Fruit fly (Drosophila melanogaster): ENCODE data around the gene CG33700.
A peak's percentile ranks its signal among the peaks of the same experiment; 100 is the strongest.

The CG33700 gene

dm6 chr3L:9556666-9557065 is 31.3 kb upstream of the CG33700 start (continued):
- no peak for TF ChIP-seq dm (GFP tag; optimal IDR thresholded peaks at IDR 0.05)
- TF ChIP-seq CG8089 (GFP tag; optimal IDR thresholded peaks at IDR 0.05): no peak
- no peak for TF ChIP-seq CG2129 (GFP tag; IDR thresholded peaks at IDR 0.05; ENCODE audit: partially characterized antibody)
- no peak for TF ChIP-seq crol (GFP tag; IDR thresholded peaks at IDR 0.05)
- no peak for TF ChIP-seq Xbp1 (GFP tag; optimal IDR thresholded peaks at IDR 0.05)
- no peak for TF ChIP-seq HLH4C (GFP tag; IDR thresholded peaks at IDR 0.05; ENCODE audit: partially characterized antibody)
- TF ChIP-seq CG10543 (GFP tag; optimal IDR thresholded peaks at IDR 0.05): peak; percentile 50
- TF ChIP-seq B-H1 (GFP tag; IDR thresholded peaks at IDR 0.05): no peak
- TF ChIP-seq CG12236 (GFP tag; optimal IDR thresholded peaks at IDR 0.05): no peak
- TF ChIP-seq lola (GFP tag; optimal IDR thresholded peaks at IDR 0.05): no peak
- peak; percentile 58 for TF ChIP-seq cwo (GFP tag; optimal IDR thresholded peaks at IDR 0.05)
- TF ChIP-seq CG2889 (GFP tag; IDR thresholded peaks at IDR 0.05): no peak
- no peak for TF ChIP-seq esg (GFP tag; conservative IDR thresholded peaks at IDR 0.05)
- TF ChIP-seq Hr3 (GFP tag; optimal IDR thresholded peaks at IDR 0.05): no peak
- no peak for TF ChIP-seq GATAe (GFP tag; conservative IDR thresholded peaks at IDR 0.05)
- no peak for TF ChIP-seq CG1024 (GFP tag; IDR thresholded peaks at IDR 0.05)
- no peak for TF ChIP-seq Asciz (GFP tag; optimal IDR thresholded peaks at IDR 0.05)

- peak; percentile 36; the same call in 1 of the 2 replicates for TF ChIP-seq Drgx (GFP tag; IDR thresholded peaks at IDR 0.05)
- no peak for TF ChIP-seq CG13123 (GFP tag; optimal IDR thresholded peaks at IDR 0.05)
- peak; percentile 51 for TF ChIP-seq sens (GFP tag)
- TF ChIP-seq CG16813 (GFP tag; IDR thresholded peaks at IDR 0.05; ENCODE audit: partially characterized antibody): no peak
Observed at dm6 chr3L:9555004-9555403, 29.7 kb upstream of the CG33700 start.

dm6 chr3L:9552190-9552809 is 27.0 kb upstream of the CG33700 start:
- TF ChIP-seq hkb (optimal IDR thresholded peaks at IDR 0.05) (no peak), hkb (GFP tag; IDR thresholded peaks at IDR 0.05) (peak; percentile 37), pfk (GFP tag; optimal IDR thresholded peaks at IDR 0.05) (no peak), prd (optimal IDR thresholded peaks at IDR 0.05) (no peak), prd (GFP tag; IDR thresholded peaks at IDR 0.05) (peak; percentile 38; the same call in 1 of the 3 replicates), D19B (GFP tag; optimal IDR thresholded peaks at IDR 0.05) (no peak), CG15269 (tag; optimal IDR thresholded peaks at IDR 0.05) (peak; percentile 49), grau (tag; optimal IDR thresholded peaks at IDR 0.05) (peak; percentile 74), CG11695 (GFP tag; IDR thresholded peaks at IDR 0.05) (0 out of 3 replicates have a peak, but pooled peaks have one; percentile 19), CG14441 (GFP tag; IDR thresholded peaks at IDR 0.05) (peak; percentile 38), CG4360 (GFP tag; IDR thresholded peaks at IDR 0.05) (no peak), CG12219 (GFP tag; optimal IDR thresholded peaks at IDR 0.05) (peak; percentile 7), phol (tag; optimal IDR thresholded peaks at IDR 0.05) (peak; percentile 0), p53 (GFP tag; optimal IDR thresholded peaks at IDR 0.05) (no peak), CG11247 (GFP tag; IDR thresholded peaks at IDR 0.05) (0 out of 2 replicates have a peak, but pooled peaks have one; percentile 5), Sox102F (GFP tag; optimal IDR thresholded peaks at IDR 0.05) (peak; percentile 60), Sin3A (optimal IDR thresholded peaks at IDR 0.05) (no peak), CG34422 (GFP tag; IDR thresholded peaks at IDR 0.05) (0 out of 3 replicates have a peak, but pooled peaks have one; percentile 40), Mrtf (GFP tag; IDR thresholded peaks at IDR 0.05) (peak; percentile 47; the same call in 1 of the 3 replicates), nau (GFP tag; optimal IDR thresholded peaks at IDR 0.05) (no peak), CG5180 (GFP tag; optimal IDR thresholded peaks at IDR 0.05) (no peak), CG10366 (GFP tag; IDR thresholded peaks at IDR 0.05) (0 out of 2 replicates have a peak, but pooled peaks have one; percentile 25), CG5245 (GFP tag; optimal IDR thresholded peaks at IDR 0.05) (no peak), CG11504 (tag; optimal IDR thresholded peaks at IDR 0.05) (peak; percentile 54), Xbp1 (GFP tag; optimal IDR thresholded peaks at IDR 0.05) (peak; percentile 11), lmd (GFP tag; IDR thresholded peaks at IDR 0.05) (peak; percentile 43), Ada2b (GFP tag; IDR thresholded peaks at IDR 0.05) (peak; percentile 43), cwo (GFP tag; optimal IDR thresholded peaks at IDR 0.05) (peak; percentile 66), CG3281 (GFP tag; optimal IDR thresholded peaks at IDR 0.05) (peak; percentile 32)

Data from whole organism, embryonic.